Fruit fly (Drosophila melanogaster) whole organism, adult: Measurements from ENCODE around the gene CG31928.

ENCODE experiments used
- CG11617 ChIP-seq: fragments of 200-800 bp; sonication (Bioruptor generic); optimal IDR thresholded peaks from 2 replicates; lab custom pipeline; 2017; ENCODE audit warnings: mild to moderate bottlenecking, missing biosample characterization, missing genetic modification reagents, missing genetic modification characterization
- CG1620 ChIP-seq: fragments of 200-800 bp; sonication (Bioruptor generic); optimal IDR thresholded peaks from 2 replicates; lab custom pipeline; 2016; ENCODE audit warnings: missing biosample characterization, missing genetic modification characterization
- CG7045 ChIP-seq: fragments of 200-800 bp; sonication (Bioruptor generic); optimal IDR thresholded peaks from 2 replicates; lab custom pipeline; 2017; ENCODE audit warnings: missing biosample characterization, mild to moderate bottlenecking, missing genetic modification characterization
- CG7101 ChIP-seq: fragments of 200-800 bp; sonication (Bioruptor generic); optimal IDR thresholded peaks from 2 replicates; lab custom pipeline; 2018; ENCODE audit warnings: missing biosample characterization, mild to moderate bottlenecking, missing genetic modification characterization, moderate library complexity
- Crg-1 ChIP-seq: fragments of 200-800 bp; sonication (Bioruptor generic); optimal IDR thresholded peaks from 2 replicates; lab custom pipeline; 2016; ENCODE audit warnings: missing biosample characterization, missing genetic modification characterization
- Hr96 ChIP-seq: fragments of 200-800 bp; sonication (Bioruptor generic); optimal IDR thresholded peaks from 2 replicates; lab custom pipeline; 2016; ENCODE audit warnings: missing biosample characterization, missing genetic modification characterization
- cic ChIP-seq: fragments of 200-800 bp; sonication (Bioruptor generic); optimal IDR thresholded peaks from 2 replicates; lab custom pipeline; 2017; ENCODE audit warnings: missing biosample characterization, mild to moderate bottlenecking, missing genetic modification characterization, moderate library complexity
- cnc ChIP-seq, 2 experiments: fragments of >200 bp; optimal IDR thresholded peaks; 2 replicates each; lab custom pipeline; 2017
- kay ChIP-seq: fragments of 200-800 bp; sonication (Bioruptor generic); peaks from one replicate; lab custom pipeline; 2016; ENCODE audit warnings: missing biosample characterization, missing genetic modification characterization, borderline replicate concordance
- pad ChIP-seq: fragments of 200-800 bp; sonication (Bioruptor generic); optimal IDR thresholded peaks from 3 replicates; lab custom pipeline; 2017; ENCODE audit warnings: missing biosample characterization, missing genetic modification characterization, mild to moderate bottlenecking, moderate library complexity, missing genetic modification reagents
- toe ChIP-seq: fragments of 200-800 bp; sonication (Bioruptor generic); optimal IDR thresholded peaks from 2 replicates; lab custom pipeline; 2016; ENCODE audit warnings: missing biosample characterization, missing genetic modification characterization

dm6 chr2L:1458584-1459203 is 33.4 kb upstream of the CG31928 start:
- TF ChIP-seq toe (GFP tag; lab: Kevin White, UChicago) (no peak), cnc (optimal IDR thresholded peaks at IDR 0.05; lab: Kevin White, UChicago) (no peak), CG1620 (GFP tag; lab: Kevin White, UChicago) (no peak), CG7045 (no peak), pad (GFP tag; lab: Kevin White, UChicago) (no peak), Hr96 (no peak), CG11617 (GFP tag; lab: Kevin White, UChicago) (no peak), Crg-1 (GFP tag; lab: Kevin White, UChicago) (no peak), kay (GFP tag; lab: Kevin White, UChicago) (no peak), CG7101 (tag; lab: Kevin White, UChicago) (no peak), cic (GFP tag; lab: Kevin White, UChicago) (no peak)
